Worm (Caenorhabditis elegans) whole organism, young adult: ENCODE measurements around the gene prdx-2.

Experiments
- B0019.2 ChIP-seq: fragments of 200-800 bp; sonication (Bioruptor generic); conservative IDR thresholded peaks from 2 replicates; pipeline ENCODE4 v1.3.6; 2022; ENCODE audit warnings: missing genetic modification reagents, missing genetic modification characterization, missing compliant biosample characterization
- B0336.3 ChIP-seq: fragments of 200-800 bp; sonication (Bioruptor generic); IDR thresholded peaks from 2 replicates; pipeline ENCODE4 v1.3.6; 2022; ENCODE audit warnings: missing genetic modification characterization, missing compliant biosample characterization
- D2030.7 ChIP-seq: fragments of 200-800 bp; sonication (Bioruptor generic); IDR thresholded peaks from 2 replicates; pipeline ENCODE4 v1.3.6; 2022; ENCODE audit warnings: missing genetic modification reagents, missing genetic modification characterization, missing compliant biosample characterization
- F23B12.7 ChIP-seq: sonication (generic microtip); optimal IDR thresholded peaks from 2 replicates; lab custom pipeline; 2017; ENCODE audit warnings: missing genetic modification characterization, mild to moderate bottlenecking, missing compliant biosample characterization, antibody characterized with exemption, moderate library complexity; ENCODE audit not compliant: insufficient read depth
- F33H1.4 ChIP-seq: fragments of 200-800 bp; sonication (Bioruptor generic); IDR thresholded peaks from 2 replicates; pipeline ENCODE4 v1.3.6; 2022; ENCODE audit warnings: missing genetic modification reagents, missing genetic modification characterization, missing compliant biosample characterization
- K11D2.4 ChIP-seq: fragments of 200-800 bp; sonication (Bioruptor generic); IDR thresholded peaks from 2 replicates; pipeline ENCODE4 v1.3.6; 2022; ENCODE audit warnings: missing genetic modification reagents, missing genetic modification characterization, missing compliant biosample characterization
- Y53F4B.3 ChIP-seq: fragments of 200-800 bp; sonication (Bioruptor generic); IDR thresholded peaks from 2 replicates; pipeline ENCODE4 v1.3.6; 2022; ENCODE audit warnings: missing genetic modification reagents, missing genetic modification characterization, missing compliant biosample characterization
- Y67H2A.10 ChIP-seq: fragments of 200-800 bp; sonication (Bioruptor generic); conservative IDR thresholded peaks from 2 replicates; pipeline ENCODE4 v1.3.6; 2022; ENCODE audit warnings: missing genetic modification reagents, missing genetic modification characterization, missing compliant biosample characterization
- Y95B8A.8 ChIP-seq: fragments of 200-800 bp; sonication (Bioruptor generic); IDR thresholded peaks from 2 replicates; pipeline ENCODE4 v1.3.6; 2022; ENCODE audit warnings: missing genetic modification reagents, missing genetic modification characterization, missing compliant biosample characterization
- ZK185.1 ChIP-seq: sonication (generic microtip); optimal IDR thresholded peaks from 2 replicates; lab custom pipeline; 2016; ENCODE audit warnings: mild to moderate bottlenecking, missing genetic modification characterization, missing compliant biosample characterization; ENCODE audit not compliant: poor library complexity, severe bottlenecking
- akir-1 ChIP-seq: fragments of 200-800 bp; sonication (Bioruptor generic); optimal IDR thresholded peaks from 2 replicates; lab custom pipeline; 2018; ENCODE audit warnings: mild to moderate bottlenecking, missing genetic modification characterization, moderate library complexity, missing compliant biosample characterization
- aptf-2 ChIP-seq: fragments of 200-800 bp; sonication (Bioruptor generic); conservative IDR thresholded peaks from 2 replicates; pipeline ENCODE4 v1.3.6; 2022; ENCODE audit warnings: missing genetic modification reagents, missing genetic modification characterization, missing compliant biosample characterization
- atf-7 ChIP-seq: sonication (generic microtip); optimal IDR thresholded peaks from 2 replicates; lab custom pipeline; 2017; ENCODE audit warnings: mild to moderate bottlenecking, missing genetic modification characterization, missing compliant biosample characterization
- athp-1 ChIP-seq: sonication (generic microtip); optimal IDR thresholded peaks from 2 replicates; lab custom pipeline; 2017; ENCODE audit warnings: mild to moderate bottlenecking, missing genetic modification characterization, missing compliant biosample characterization
- attf-3 ChIP-seq: fragments of 200-800 bp; sonication (Bioruptor generic); conservative IDR thresholded peaks from 2 replicates; pipeline ENCODE4 v1.3.6; 2022; ENCODE audit warnings: missing genetic modification reagents, missing genetic modification characterization, missing compliant biosample characterization
- attf-6 ChIP-seq: fragments of 200-800 bp; sonication (Bioruptor generic); IDR thresholded peaks from 2 replicates; pipeline ENCODE4 v1.3.6; 2022; ENCODE audit warnings: missing genetic modification reagents, missing genetic modification characterization, missing compliant biosample characterization
- ccch-3 ChIP-seq: fragments of 200-800 bp; sonication (Bioruptor generic); optimal IDR thresholded peaks from 2 replicates; lab custom pipeline; 2018; ENCODE audit warnings: mild to moderate bottlenecking, missing genetic modification characterization, missing compliant biosample characterization
- cebp-1 ChIP-seq, 2 experiments: fragments of 200-800 bp in 1 of 2; sonication (Bioruptor generic) in 1 of 2; sonication (generic microtip) in 1 of 2; IDR thresholded peaks in 1 of 2; optimal IDR thresholded peaks in 1 of 2; 2 replicates each; pipeline versions ENCODE4 v1.3.6 to Lab custom; 2017 to 2022; ENCODE audit warnings: missing compliant biosample characterization in 2 of 2, missing genetic modification characterization in 2 of 2, mild to moderate bottlenecking in 1 of 2, missing genetic modification reagents in 1 of 2, moderate library complexity in 1 of 2
- ceh-100 ChIP-seq: fragments of 200-800 bp; sonication (Bioruptor generic); IDR thresholded peaks from 2 replicates; pipeline ENCODE4 v1.3.6; 2022; ENCODE audit warnings: missing genetic modification reagents, missing genetic modification characterization, missing compliant biosample characterization
- ceh-27 ChIP-seq: fragments of 200-800 bp; sonication (Bioruptor generic); optimal IDR thresholded peaks from 2 replicates; lab custom pipeline; 2018; ENCODE audit warnings: mild to moderate bottlenecking, missing genetic modification characterization, moderate library complexity, missing compliant biosample characterization
- dox-1 ChIP-seq: fragments of 200-800 bp; sonication (Bioruptor generic); IDR thresholded peaks from 2 replicates; pipeline ENCODE4 v1.3.6; 2022; ENCODE audit warnings: missing genetic modification reagents, missing genetic modification characterization, missing compliant biosample characterization
- dpff-1 ChIP-seq: sonication (generic microtip); optimal IDR thresholded peaks from 2 replicates; lab custom pipeline; 2017; ENCODE audit warnings: mild to moderate bottlenecking, missing genetic modification characterization, missing compliant biosample characterization
- ets-4 ChIP-seq: fragments of 200-800 bp; sonication (Bioruptor generic); optimal IDR thresholded peaks from 2 replicates; lab custom pipeline; 2018; ENCODE audit warnings: mild to moderate bottlenecking, missing genetic modification characterization, missing compliant biosample characterization
- hmg-1.2 ChIP-seq: fragments of 200-800 bp; sonication (Bioruptor generic); IDR thresholded peaks from 2 replicates; pipeline ENCODE4 v1.3.6; 2022; ENCODE audit warnings: missing genetic modification reagents, missing genetic modification characterization, missing compliant biosample characterization
- lin-35 ChIP-seq, 3 experiments: fragments of 150-350 bp in 2 of 3; sonication (generic microtip) in 1 of 3; optimal IDR thresholded peaks; 2 replicates each; lab custom pipeline; 2014 to 2018; ENCODE audit warnings: missing biosample characterization in 3 of 3, missing genetic modification characterization in 3 of 3, missing genetic modification reagents in 3 of 3
- lsl-1 ChIP-seq: fragments of 200-800 bp; sonication (Bioruptor generic); optimal IDR thresholded peaks from 2 replicates; lab custom pipeline; 2018; ENCODE audit warnings: mild to moderate bottlenecking, missing genetic modification characterization, moderate library complexity, missing compliant biosample characterization
- mxl-1 ChIP-seq: sonication (generic microtip); optimal IDR thresholded peaks from 2 replicates; lab custom pipeline; 2016; ENCODE audit warnings: missing genetic modification characterization, missing compliant biosample characterization
- nfyb-1 ChIP-seq: fragments of 200-800 bp; sonication (Bioruptor generic); IDR thresholded peaks from 2 replicates; pipeline ENCODE4 v1.3.6; 2022; ENCODE audit warnings: missing genetic modification reagents, missing genetic modification characterization, missing compliant biosample characterization
- nhr-179 ChIP-seq: sonication (generic microtip); optimal IDR thresholded peaks from 2 replicates; lab custom pipeline; 2016; ENCODE audit warnings: mild to moderate bottlenecking, missing genetic modification characterization, missing compliant biosample characterization
- nhr-80 ChIP-seq: sonication (generic microtip); optimal IDR thresholded peaks from 2 replicates; lab custom pipeline; 2016; ENCODE audit warnings: missing genetic modification characterization, missing compliant biosample characterization
- nhr-90 ChIP-seq: sonication (generic microtip); optimal IDR thresholded peaks from 2 replicates; lab custom pipeline; 2016; ENCODE audit warnings: missing genotype, mild to moderate bottlenecking, missing genetic modification characterization, missing compliant biosample characterization
- rec-8 ChIP-seq, 2 experiments: sonication (generic microtip); optimal IDR thresholded peaks; 2 replicates each; lab custom pipeline; 2016; ENCODE audit warnings: mild to moderate bottlenecking in 2 of 2, missing genetic modification characterization in 2 of 2, missing genetic modification reagents in 2 of 2, missing genotype in 2 of 2, missing biosample characterization in 1 of 2, missing compliant biosample characterization in 1 of 2, moderate library complexity in 1 of 2
- rpc-1 ChIP-seq, 2 experiments: fragments of 150-350 bp in 1 of 2; sonication (generic microtip) in 1 of 2; optimal IDR thresholded peaks; 2 replicates each; lab custom pipeline; 2014 to 2018; ENCODE audit warnings: missing biosample characterization in 1 of 2, missing genetic modification characterization in 1 of 2, missing genetic modification reagents in 1 of 2, missing genotype in 1 of 2
- snpc-1.1 ChIP-seq: sonication (generic microtip); optimal IDR thresholded peaks from 2 replicates; lab custom pipeline; 2017; ENCODE audit warnings: missing genetic modification characterization, mild to moderate bottlenecking, missing compliant biosample characterization, antibody characterized with exemption, moderate library complexity, missing genotype, missing genetic modification reagents; ENCODE audit not compliant: insufficient read depth
- somi-1 ChIP-seq: fragments of 200-800 bp; sonication (Bioruptor generic); optimal IDR thresholded peaks from 2 replicates; lab custom pipeline; 2018; ENCODE audit warnings: mild to moderate bottlenecking, missing genetic modification characterization, missing compliant biosample characterization
- sptf-2 ChIP-seq: fragments of 200-800 bp; sonication (Bioruptor generic); optimal IDR thresholded peaks from 2 replicates; lab custom pipeline; 2018; ENCODE audit warnings: mild to moderate bottlenecking, missing genetic modification characterization, missing compliant biosample characterization
- unc-62 ChIP-seq: fragments of 150-350 bp; optimal IDR thresholded peaks from 2 replicates; lab custom pipeline; 2014; ENCODE audit warnings: missing biosample characterization, missing genetic modification reagents, missing genetic modification characterization
- xnd-1 ChIP-seq: sonication (generic microtip); optimal IDR thresholded peaks from 2 replicates; lab custom pipeline; 2016; ENCODE audit warnings: missing genotype, missing genetic modification reagents, missing genetic modification characterization, missing compliant biosample characterization
- zfh-2 ChIP-seq: fragments of 200-800 bp; sonication (Bioruptor generic); conservative IDR thresholded peaks from 2 replicates; pipeline ENCODE4 v1.3.6; 2022; ENCODE audit warnings: missing genetic modification reagents, missing genetic modification characterization, missing compliant biosample characterization
- ztf-25 ChIP-seq: fragments of 200-800 bp; sonication (Bioruptor generic); IDR thresholded peaks from 2 replicates; pipeline ENCODE4 v1.3.6; 2022; ENCODE audit warnings: missing genetic modification reagents, missing genetic modification characterization, missing compliant biosample characterization
- ztf-26 ChIP-seq: sonication (generic microtip); optimal IDR thresholded peaks from 2 replicates; lab custom pipeline; 2017; ENCODE audit warnings: missing genetic modification characterization, missing compliant biosample characterization
- ztf-28 ChIP-seq: fragments of 200-800 bp; sonication (Bioruptor generic); IDR thresholded peaks from 2 replicates; pipeline ENCODE4 v1.3.6; 2022; ENCODE audit warnings: missing genetic modification reagents, missing genetic modification characterization, missing compliant biosample characterization
- ztf-6 ChIP-seq: fragments of 200-800 bp; sonication (Bioruptor generic); IDR thresholded peaks from 2 replicates; pipeline ENCODE4 v1.3.6; 2022; ENCODE audit warnings: missing genetic modification reagents, missing genetic modification characterization, missing compliant biosample characterization

prdx-2 gene

DNA sequence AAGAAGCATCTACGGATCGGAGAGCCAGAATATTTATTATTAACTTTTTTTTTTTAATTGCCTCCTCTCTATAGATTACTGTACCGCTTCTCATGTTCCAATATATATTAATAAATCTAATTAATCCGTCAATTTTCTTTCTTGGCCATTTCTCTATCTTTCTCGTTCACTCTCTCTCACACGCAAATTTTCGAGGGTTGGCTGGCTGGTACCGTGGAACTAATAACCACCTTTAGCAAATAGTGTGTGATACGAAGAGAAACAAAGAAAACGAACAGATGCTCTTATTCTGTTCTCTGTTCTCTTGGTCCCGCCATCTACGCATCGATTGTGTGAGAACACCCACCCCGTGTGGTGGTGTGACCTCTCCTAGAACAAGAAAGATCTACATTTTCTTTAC, 40.3 kb downstream of the prdx-2 start:
- no peak for TF ChIP-seq attf-6 (GFP tag; lab: Robert Waterston, UW)
- no peak for TF ChIP-seq somi-1 (GFP tag; lab: Kevin White, UChicago)
- TF ChIP-seq akir-1 (GFP tag; lab: Kevin White, UChicago) = no peak
- no peak for TF ChIP-seq attf-3 (GFP tag; lab: Robert Waterston, UW)
- TF ChIP-seq xnd-1 (tag; lab: Kevin White, UChicago) = no peak
- no peak for TF ChIP-seq ztf-26 (tag; lab: Kevin White, UChicago)
- TF ChIP-seq rpc-1 (optimal IDR thresholded peaks at IDR 0.05; lab: Kevin White, UChicago) = no peak
- TF ChIP-seq rpc-1 (tag; optimal IDR thresholded peaks at IDR 0.05; lab: Kevin White, UChicago) = no peak
- no peak for TF ChIP-seq ztf-6 (GFP tag; lab: Robert Waterston, UW)
- no peak for TF ChIP-seq rec-8 (tag; optimal IDR thresholded peaks at IDR 0.05; lab: Kevin White, UChicago)
- TF ChIP-seq dpff-1 (tag; lab: Kevin White, UChicago) = no peak
- TF ChIP-seq ceh-27 (GFP tag; lab: Kevin White, UChicago) = no peak
- no peak for TF ChIP-seq K11D2.4
- no peak for TF ChIP-seq zfh-2 (GFP tag; lab: Robert Waterston, UW)
- TF ChIP-seq ZK185.1 = no peak
- TF ChIP-seq mxl-1 = no peak
- no peak for TF ChIP-seq nfyb-1 (GFP tag; lab: Robert Waterston, UW)
- no peak for TF ChIP-seq atf-7 (tag; lab: Kevin White, UChicago)

- TF ChIP-seq ztf-6 (GFP tag; lab: Robert Waterston, UW) = no peak
- TF ChIP-seq ceh-100 (GFP tag; lab: Robert Waterston, UW) = no peak
- no peak for TF ChIP-seq ztf-25 (GFP tag; lab: Robert Waterston, UW)
- no peak for TF ChIP-seq cebp-1 (GFP tag; IDR thresholded peaks at IDR 0.05; lab: Robert Waterston, UW)
- no peak for TF ChIP-seq cebp-1 (tag; optimal IDR thresholded peaks at IDR 0.05; lab: Kevin White, UChicago)
- TF ChIP-seq unc-62 = no peak
- TF ChIP-seq nhr-90 = no peak
- TF ChIP-seq K11D2.4 = no peak
- TF ChIP-seq ets-4 (GFP tag; lab: Kevin White, UChicago) = no peak
- no peak for TF ChIP-seq ccch-3 (GFP tag; lab: Kevin White, UChicago)
- no peak for TF ChIP-seq lsl-1 (GFP tag; lab: Kevin White, UChicago)
- TF ChIP-seq dpff-1 (tag; lab: Kevin White, UChicago) = no peak
- TF ChIP-seq Y53F4B.3 (GFP tag; lab: Robert Waterston, UW) = no peak
- TF ChIP-seq snpc-1.1 (tag; lab: Kevin White, UChicago) = no peak
- TF ChIP-seq, all 124 proteins: peak for 0
Observed at ce11 chrII:5418929-5419328, 40.9 kb downstream of the prdx-2 start, which contains the start of gene EEED8.15. EEED8.15 (plus strand) TSS chrII:5419229.

DNA sequence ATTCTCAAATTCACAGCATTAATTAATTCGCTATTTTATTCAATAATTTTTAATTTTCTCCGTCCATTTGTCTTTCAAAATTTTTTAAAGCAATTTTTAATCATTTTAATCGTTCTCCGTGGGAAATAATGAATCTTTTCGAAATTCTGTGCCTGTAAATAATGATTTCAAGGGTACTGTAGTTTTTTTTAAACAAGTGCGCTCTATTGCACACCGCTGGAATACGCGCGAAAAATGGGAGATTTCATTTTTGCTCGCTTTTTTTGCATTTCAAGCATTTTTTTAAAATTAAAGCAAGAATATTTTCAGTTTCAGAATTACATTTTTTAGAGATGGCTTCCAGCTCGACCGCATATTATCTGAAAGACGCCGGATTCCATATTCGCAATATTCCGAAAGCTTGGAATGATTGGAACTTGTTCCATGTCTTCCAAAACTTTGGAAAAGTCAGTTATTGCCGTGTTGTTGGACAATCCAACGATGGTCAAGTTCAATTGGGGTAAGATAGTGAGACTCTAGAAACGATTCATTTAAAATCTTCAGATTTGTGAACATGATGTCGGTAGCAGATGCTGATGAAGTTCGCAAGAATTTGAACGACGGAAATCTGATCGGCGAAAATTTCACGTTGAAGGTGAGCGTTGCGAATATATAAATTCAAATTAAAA, 43.1 kb downstream of the prdx-2 start, which contains the start of gene tofu-6:
tofu-6 (plus strand) TSS at position 302 of the 668 bp plus-strand sequence.
- TF ChIP-seq ztf-28 (GFP tag; lab: Robert Waterston, UW) (no peak), F33H1.4 (peak; percentile 78), D2030.7 (GFP tag; lab: Robert Waterston, UW) (peak; percentile 87), B0019.2 (GFP tag; lab: Robert Waterston, UW) (0 out of 2 replicates have a peak, but pooled peaks have one; percentile 59), hmg-1.2 (0 out of 2 replicates have a peak, but pooled peaks have one; percentile 32), F23B12.7 (tag; lab: Kevin White, UChicago) (peak; percentile 61), dox-1 (GFP tag; lab: Robert Waterston, UW) (peak; percentile 63), nhr-80 (tag; lab: Kevin White, UChicago) (no peak), Y95B8A.8 (GFP tag; lab: Robert Waterston, UW) (peak; percentile 50; the same call in 1 of the 2 replicates), nhr-179 (tag; lab: Kevin White, UChicago) (no peak), sptf-2 (GFP tag; lab: Kevin White, UChicago) (no peak), aptf-2 (GFP tag; lab: Robert Waterston, UW) (no peak), athp-1 (tag; lab: Kevin White, UChicago) (no peak), lin-35 (GFP tag; optimal IDR thresholded peaks at IDR 0.05; lab: Kevin White, UChicago) (peak in 1 of 3 experiments; percentile 73), lsl-1 (GFP tag; lab: Kevin White, UChicago) (peak; percentile 96), B0336.3 (GFP tag; lab: Robert Waterston, UW) (0 out of 2 replicates have a peak, but pooled peaks have one; percentile 25), ztf-26 (tag; lab: Kevin White, UChicago) (no peak), Y67H2A.10 (GFP tag; lab: Robert Waterston, UW) (no peak)
